Fruit fly (Drosophila melanogaster): ENCODE data around the gene pcx.

Gene pcx

DNA sequence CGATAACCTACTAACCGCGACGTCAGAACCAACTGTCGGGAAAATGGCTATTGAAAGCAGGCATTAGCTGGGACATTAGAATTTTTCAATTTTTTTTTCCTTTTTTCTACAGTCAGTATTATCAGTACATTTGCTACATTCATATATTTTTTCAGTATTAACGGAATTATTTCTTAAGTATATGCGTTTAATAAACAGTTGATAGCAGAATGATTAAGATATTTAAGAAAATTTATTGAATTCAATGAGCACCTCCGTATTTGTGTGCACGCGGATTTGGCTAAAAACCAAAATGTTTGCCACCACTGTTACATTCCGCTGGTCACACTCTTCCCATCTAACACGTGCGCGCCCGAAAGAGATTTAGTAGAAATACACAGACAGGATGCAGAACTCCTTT is 37.4 kb downstream of the pcx start, which contains the start of the genes temp and CG3071 (continued):
- TF ChIP-seq prd (optimal IDR thresholded peaks at IDR 0.05), result no peak
- peak; percentile 66; the same call in 2 of the 3 replicates for TF ChIP-seq prd (GFP tag; IDR thresholded peaks at IDR 0.05)
- peak; percentile 48 for TF ChIP-seq CG7786 (GFP tag; optimal IDR thresholded peaks at IDR 0.05)
- TF ChIP-seq ERR (GFP tag; optimal IDR thresholded peaks at IDR 0.05), result peak; percentile 40
- TF ChIP-seq pros (GFP tag; optimal IDR thresholded peaks at IDR 0.05), result no peak
- peak; percentile 78 for TF ChIP-seq gem (tag; optimal IDR thresholded peaks at IDR 0.05)
- no peak; the same call in 2 of the 3 replicates for TF ChIP-seq ken (GFP tag; IDR thresholded peaks at IDR 0.05)
- TF ChIP-seq sob (GFP tag; IDR thresholded peaks at IDR 0.05), result peak; percentile 52
- TF ChIP-seq CG18764 (GFP tag; optimal IDR thresholded peaks at IDR 0.05), result no peak
- TF ChIP-seq CG7372 (GFP tag; IDR thresholded peaks at IDR 0.05), result 0 out of 2 replicates have a peak, but pooled peaks have one; percentile 41
- TF ChIP-seq tna (GFP tag; IDR thresholded peaks at IDR 0.05; ENCODE audit: partially characterized antibody), result no peak
- peak; percentile 25 for TF ChIP-seq caup (GFP tag; optimal IDR thresholded peaks at IDR 0.05; ENCODE audit: severe bottlenecking)
- TF ChIP-seq Hr51 (GFP tag; optimal IDR thresholded peaks at IDR 0.05), result peak; percentile 60 to 62
- no peak for TF ChIP-seq tup (GFP tag; optimal IDR thresholded peaks at IDR 0.05)
- TF ChIP-seq Dfd (GFP tag; optimal IDR thresholded peaks at IDR 0.05), result no peak
- TF ChIP-seq Jarid2 (GFP tag; optimal IDR thresholded peaks at IDR 0.05), result no peak
- TF ChIP-seq Gug (GFP tag; IDR thresholded peaks at IDR 0.05), result peak; percentile 54; the same call in 2 of the 4 replicates
- peak; percentile 66 for TF ChIP-seq CG4404 (GFP tag; IDR thresholded peaks at IDR 0.05)
- TF ChIP-seq cas (GFP tag; IDR thresholded peaks at IDR 0.05), result no peak
- TF ChIP-seq CG11696 (GFP tag; IDR thresholded peaks at IDR 0.05), result no peak
- TF ChIP-seq crc (GFP tag; optimal IDR thresholded peaks at IDR 0.05), result peak; percentile 23
- TF ChIP-seq CG6272 (GFP tag; IDR thresholded peaks at IDR 0.05), result peak; percentile 56
- no peak for TF ChIP-seq Eip74EF (GFP tag; optimal IDR thresholded peaks at IDR 0.05)
- peak; percentile 69 for TF ChIP-seq CG12659 (GFP tag; optimal IDR thresholded peaks at IDR 0.05)
- no peak for TF ChIP-seq CG31388 (GFP tag; optimal IDR thresholded peaks at IDR 0.05)
- TF ChIP-seq jigr1 (GFP tag; IDR thresholded peaks at IDR 0.05), result no peak
- TF ChIP-seq CG1529 (GFP tag; optimal IDR thresholded peaks at IDR 0.05), result peak; percentile 4
- TF ChIP-seq lab (GFP tag; optimal IDR thresholded peaks at IDR 0.05), result peak; percentile 73
- no peak for TF ChIP-seq ap (GFP tag; IDR thresholded peaks at IDR 0.05)
- peak; percentile 33 for TF ChIP-seq BtbVII (GFP tag; optimal IDR thresholded peaks at IDR 0.05)
- peak; percentile 77 for TF ChIP-seq CG2678 (tag; optimal IDR thresholded peaks at IDR 0.05)
- peak; percentile 72 for TF ChIP-seq Hr3 (GFP tag; optimal IDR thresholded peaks at IDR 0.05)
- TF ChIP-seq CG14667 (GFP tag; IDR thresholded peaks at IDR 0.05), result no peak
- peak; percentile 40 for TF ChIP-seq Dref (GFP tag; IDR thresholded peaks at IDR 0.05)
- peak; percentile 71 for TF ChIP-seq CG10147 (GFP tag; optimal IDR thresholded peaks at IDR 0.05)
- no peak for TF ChIP-seq CG12219 (GFP tag; optimal IDR thresholded peaks at IDR 0.05)
- TF ChIP-seq tx (GFP tag; optimal IDR thresholded peaks at IDR 0.05), result peak; percentile 47
- TF ChIP-seq CG2889 (GFP tag; IDR thresholded peaks at IDR 0.05), result no peak
- no peak for TF ChIP-seq Hr39 (optimal IDR thresholded peaks at IDR 0.05)
- no peak for TF ChIP-seq CG8765 (GFP tag; IDR thresholded peaks at IDR 0.05)
- TF ChIP-seq HLH4C (GFP tag; IDR thresholded peaks at IDR 0.05; ENCODE audit: partially characterized antibody), result no peak
- 0 out of 2 replicates have a peak, but pooled peaks have one; percentile 25 for TF ChIP-seq Adf1 (GFP tag; IDR thresholded peaks at IDR 0.05)
- peak; percentile 16 for TF ChIP-seq Mad (GFP tag; optimal IDR thresholded peaks at IDR 0.05)
- TF ChIP-seq CG13424 (tag; optimal IDR thresholded peaks at IDR 0.05), result peak; percentile 75
- peak; percentile 68 for TF ChIP-seq B-H2 (GFP tag; optimal IDR thresholded peaks at IDR 0.05)
- peak; percentile 17 for TF ChIP-seq CG18476 (GFP tag; optimal IDR thresholded peaks at IDR 0.05)
- peak; percentile 37 for TF ChIP-seq CG3163 (GFP tag; optimal IDR thresholded peaks at IDR 0.05)
- peak; percentile 45 for TF ChIP-seq CG13296 (GFP tag; optimal IDR thresholded peaks at IDR 0.05)
- TF ChIP-seq lov (optimal IDR thresholded peaks at IDR 0.05), result no peak
- TF ChIP-seq lov (GFP tag; IDR thresholded peaks at IDR 0.05), result no peak
- no peak for TF ChIP-seq cato (GFP tag; optimal IDR thresholded peaks at IDR 0.05; ENCODE audit: borderline replicate concordance)
